Worm (Caenorhabditis elegans) whole organism, midembryonic: Measurements from ENCODE around the gene Y45F10B.3.

Source experiments
- flt-1 ChIP-seq: fragments of 200-800 bp; sonication (Bioruptor generic); IDR thresholded peaks from 2 replicates; pipeline ENCODE4 v1.3.6; 2022; ENCODE audit warnings: missing genetic modification characterization, missing compliant biosample characterization
- klf-2 ChIP-seq: fragments of 200-800 bp; sonication (Bioruptor generic); conservative IDR thresholded peaks from 2 replicates; pipeline ENCODE4 v1.3.6; 2022; ENCODE audit warnings: missing genetic modification reagents, missing genetic modification characterization, missing compliant biosample characterization
- med-1 ChIP-seq: sonication (generic microtip); optimal IDR thresholded peaks from 2 replicates; lab custom pipeline; 2017; ENCODE audit warnings: missing genetic modification characterization, mild to moderate bottlenecking, missing compliant biosample characterization, antibody characterized with exemption, missing genetic modification reagents; ENCODE audit not compliant: insufficient read depth
- ref-1 ChIP-seq: fragments of 200-800 bp; sonication (Bioruptor generic); conservative IDR thresholded peaks from 2 replicates; pipeline ENCODE4 v1.3.6; 2022; ENCODE audit warnings: missing genetic modification reagents, missing genetic modification characterization, missing compliant biosample characterization

ce11 chrIV:13557393-13557792 lies 36.1 kb upstream of the Y45F10B.3 start:
- TF ChIP-seq ref-1 (no peak), klf-2 (GFP tag; lab: Robert Waterston, UW) (no peak), med-1 (GFP tag; lab: Kevin White, UChicago) (no peak), flt-1 (no peak)
